Fruit fly (Drosophila melanogaster) whole organism, embryonic: ENCODE data around the gene pps.

Experiments
- Bgb ChIP-seq: fragments of 200-800 bp; sonication (Bioruptor generic); IDR thresholded peaks from 2 replicates; pipeline ENCODE4 v1.3.6; 2022; ENCODE audit warnings: missing biosample characterization, missing genetic modification characterization; ENCODE audit not compliant: partially characterized antibody
- CG10274 ChIP-seq: fragments of 200-800 bp; sonication (Bioruptor generic); optimal IDR thresholded peaks from 3 replicates; lab custom pipeline; 2017; ENCODE audit warnings: missing biosample characterization, mild to moderate bottlenecking, missing genetic modification characterization
- CG11456 ChIP-seq: fragments of 200-800 bp; sonication (Bioruptor generic); IDR thresholded peaks from 3 replicates; pipeline ENCODE4 v1.3.6; 2022; ENCODE audit warnings: missing biosample characterization, missing genetic modification characterization
- CG12942 ChIP-seq: fragments of 200-800 bp; sonication (Bioruptor generic); optimal IDR thresholded peaks from 3 replicates; lab custom pipeline; 2016; ENCODE audit warnings: missing biosample characterization, missing genetic modification characterization
- CG14667 ChIP-seq: fragments of 200-800 bp; sonication (Bioruptor generic); IDR thresholded peaks from 2 replicates; pipeline ENCODE4 v1.3.6; 2022; ENCODE audit warnings: missing biosample characterization, missing genetic modification characterization
- CG1529 ChIP-seq: fragments of 200-800 bp; sonication (Bioruptor generic); optimal IDR thresholded peaks from 3 replicates; lab custom pipeline; 2018; ENCODE audit warnings: missing biosample characterization, missing genetic modification characterization
- CG15601 ChIP-seq: fragments of 200-800 bp; sonication (Bioruptor generic); optimal IDR thresholded peaks from 3 replicates; lab custom pipeline; 2019; ENCODE audit warnings: missing biosample characterization, mild to moderate bottlenecking, missing genetic modification characterization, moderate library complexity
- CG15696 ChIP-seq: fragments of 200-800 bp; sonication (Bioruptor generic); optimal IDR thresholded peaks from 2 replicates; lab custom pipeline; 2019; ENCODE audit warnings: missing biosample characterization, mild to moderate bottlenecking, missing genetic modification characterization, moderate library complexity
- CG1792 ChIP-seq: fragments of 200-800 bp; sonication (Bioruptor generic); optimal IDR thresholded peaks from 2 replicates; lab custom pipeline; 2016; ENCODE audit warnings: missing biosample characterization, missing genetic modification characterization
- CG2116 ChIP-seq: fragments of 200-800 bp; sonication (Bioruptor generic); optimal IDR thresholded peaks from 3 replicates; lab custom pipeline; 2018; ENCODE audit warnings: missing biosample characterization, mild to moderate bottlenecking, missing genetic modification characterization
- CG2199 ChIP-seq: fragments of 200-800 bp; sonication (Bioruptor generic); IDR thresholded peaks from 3 replicates; pipeline ENCODE4 v1.3.6; 2022; ENCODE audit warnings: missing biosample characterization, missing genetic modification characterization
- CG31224 ChIP-seq: fragments of 200-800 bp; sonication (Bioruptor generic); IDR thresholded peaks from 2 replicates; pipeline ENCODE4 v1.3.6; 2022; ENCODE audit warnings: missing biosample characterization, missing genetic modification characterization
- CG31388 ChIP-seq: fragments of 200-800 bp; sonication (Bioruptor generic); optimal IDR thresholded peaks from 2 replicates; lab custom pipeline; 2016; ENCODE audit warnings: missing biosample characterization, missing genetic modification characterization
- CG34422 ChIP-seq: fragments of 200-800 bp; sonication (Bioruptor generic); IDR thresholded peaks from 3 replicates; pipeline ENCODE4 v1.3.6; 2022; ENCODE audit warnings: missing biosample characterization, missing genetic modification characterization
- CG3838 ChIP-seq: fragments of 200-800 bp; sonication (Bioruptor generic); optimal IDR thresholded peaks from 3 replicates; lab custom pipeline; 2016; ENCODE audit warnings: missing biosample characterization, missing genetic modification characterization
- CG4730 ChIP-seq: fragments of 200-800 bp; sonication (Bioruptor generic); IDR thresholded peaks from 2 replicates; pipeline ENCODE4 v1.3.6; 2022; ENCODE audit warnings: missing biosample characterization, missing genetic modification characterization
- CG6175 ChIP-seq: fragments of 200-800 bp; sonication (Bioruptor generic); IDR thresholded peaks from 3 replicates; pipeline ENCODE4 v1.3.6; 2022; ENCODE audit warnings: missing biosample characterization, missing genetic modification characterization
- CG7963 ChIP-seq: fragments of 200-800 bp; sonication (Bioruptor generic); IDR thresholded peaks from 3 replicates; pipeline ENCODE4 v1.3.6; 2022; ENCODE audit warnings: missing biosample characterization, missing genetic modification characterization; ENCODE audit not compliant: partially characterized antibody
- CG8290 ChIP-seq, 3 experiments: fragments of 200-800 bp; sonication (Bioruptor generic); optimal IDR thresholded peaks; 2 replicates each; lab custom pipeline; 2016 to 2019; ENCODE audit warnings: missing biosample characterization in 3 of 3, missing genetic modification characterization in 3 of 3, mild to moderate bottlenecking in 2 of 3, moderate library complexity in 1 of 3
- Dll ChIP-seq: fragments of 200-800 bp; sonication (Bioruptor generic); IDR thresholded peaks from 4 replicates; pipeline ENCODE4 v1.3.6; 2022; ENCODE audit warnings: missing biosample characterization, missing genetic modification characterization; ENCODE audit not compliant: partially characterized antibody
- Dp ChIP-seq: fragments of 200-800 bp; sonication (Bioruptor generic); optimal IDR thresholded peaks from 2 replicates; lab custom pipeline; 2018; ENCODE audit warnings: missing biosample characterization, mild to moderate bottlenecking, missing genetic modification characterization, moderate library complexity
- Drgx ChIP-seq: fragments of 200-800 bp; sonication (Bioruptor generic); IDR thresholded peaks from 2 replicates; pipeline ENCODE4 v1.3.6; 2022; ENCODE audit warnings: missing biosample characterization, missing genetic modification characterization
- Eip74EF ChIP-seq, 2 experiments: fragments of 200-800 bp in 1 of 2; fragments of >200 bp in 1 of 2; sonication (Bioruptor generic) in 1 of 2; optimal IDR thresholded peaks; 2 replicates each; lab custom pipeline; 2017 to 2019; ENCODE audit warnings: missing biosample characterization in 2 of 2, missing genetic modification characterization in 2 of 2, mild to moderate bottlenecking in 1 of 2, moderate library complexity in 1 of 2
- H2.0 ChIP-seq: fragments of 200-800 bp; sonication (Bioruptor generic); IDR thresholded peaks from 2 replicates; pipeline ENCODE4 v1.3.6; 2022; ENCODE audit warnings: missing biosample characterization, missing genetic modification characterization
- HLH4C ChIP-seq: fragments of 200-800 bp; sonication (Bioruptor generic); IDR thresholded peaks from 3 replicates; pipeline ENCODE4 v1.3.6; 2022; ENCODE audit warnings: missing biosample characterization, missing genetic modification characterization; ENCODE audit not compliant: partially characterized antibody
- Hr51 ChIP-seq, 2 experiments: fragments of 200-800 bp; sonication (Bioruptor generic); optimal IDR thresholded peaks; 2 replicates in 1 of 2; 3 replicates in 1 of 2; lab custom pipeline; 2016 to 2018; ENCODE audit warnings: missing biosample characterization in 2 of 2, missing genetic modification characterization in 2 of 2, mild to moderate bottlenecking in 1 of 2, moderate library complexity in 1 of 2
- Lim3 ChIP-seq: fragments of 200-800 bp; sonication (Bioruptor generic); IDR thresholded peaks from 2 replicates; pipeline ENCODE4 v1.3.6; 2022; ENCODE audit warnings: missing biosample characterization, missing genetic modification characterization
- Max ChIP-seq: fragments of 200-800 bp; sonication (Bioruptor generic); optimal IDR thresholded peaks from 2 replicates; lab custom pipeline; 2016; ENCODE audit warnings: missing biosample characterization, mild to moderate bottlenecking, missing genetic modification characterization
- Side ChIP-seq: fragments of 200-800 bp; sonication (Bioruptor generic); optimal IDR thresholded peaks from 2 replicates; lab custom pipeline; 2016; ENCODE audit warnings: missing biosample characterization, missing genetic modification characterization
- Spps ChIP-seq: fragments of 200-800 bp; sonication (Bioruptor generic); optimal IDR thresholded peaks from 2 replicates; lab custom pipeline; 2018; ENCODE audit warnings: missing biosample characterization, mild to moderate bottlenecking, missing genetic modification characterization
- br ChIP-seq: fragments of >200 bp; optimal IDR thresholded peaks from 2 replicates; lab custom pipeline; 2017
- chinmo ChIP-seq: fragments of 200-800 bp; sonication (Bioruptor generic); IDR thresholded peaks from 4 replicates; pipeline ENCODE4 v1.3.6; 2022; ENCODE audit warnings: missing biosample characterization, missing genetic modification characterization; ENCODE audit not compliant: partially characterized antibody
- da ChIP-seq: fragments of 200-800 bp; sonication (Bioruptor generic); optimal IDR thresholded peaks from 2 replicates; lab custom pipeline; 2016; ENCODE audit warnings: missing biosample characterization, missing genetic modification characterization
- dan ChIP-seq: fragments of 200-800 bp; sonication (Bioruptor generic); IDR thresholded peaks from 2 replicates; pipeline ENCODE4 v1.3.6; 2022; ENCODE audit warnings: missing biosample characterization, missing genetic modification characterization
- dmrt11E ChIP-seq: fragments of 200-800 bp; sonication (Bioruptor generic); optimal IDR thresholded peaks from 3 replicates; lab custom pipeline; 2018; ENCODE audit warnings: missing biosample characterization, mild to moderate bottlenecking, missing genetic modification characterization, moderate library complexity
- fd96Cb ChIP-seq: fragments of 200-800 bp; sonication (Bioruptor generic); optimal IDR thresholded peaks from 2 replicates; lab custom pipeline; 2018; ENCODE audit warnings: missing biosample characterization, mild to moderate bottlenecking, missing genetic modification characterization, moderate library complexity
- fru ChIP-seq: fragments of >200 bp; optimal IDR thresholded peaks from 2 replicates; lab custom pipeline; 2017
- gsb ChIP-seq: fragments of 200-800 bp; sonication (Bioruptor generic); IDR thresholded peaks from 2 replicates; pipeline ENCODE4 v1.3.6; 2022; ENCODE audit warnings: missing biosample characterization, missing genetic modification characterization
- her ChIP-seq: fragments of 200-800 bp; sonication (Bioruptor generic); optimal IDR thresholded peaks from 2 replicates; lab custom pipeline; 2016; ENCODE audit warnings: missing biosample characterization, missing genetic modification characterization
- kah ChIP-seq: fragments of 200-800 bp; sonication (Bioruptor generic); optimal IDR thresholded peaks from 2 replicates; lab custom pipeline; 2018; ENCODE audit warnings: missing biosample characterization, mild to moderate bottlenecking, missing genetic modification characterization
- mld ChIP-seq: fragments of 200-800 bp; sonication (Bioruptor generic); IDR thresholded peaks from 3 replicates; pipeline ENCODE4 v1.3.6; 2022; ENCODE audit warnings: missing biosample characterization, missing genetic modification characterization; ENCODE audit not compliant: partially characterized antibody
- onecut ChIP-seq: fragments of 200-800 bp; sonication (Bioruptor generic); IDR thresholded peaks from 2 replicates; pipeline ENCODE4 v1.3.6; 2022; ENCODE audit warnings: missing biosample characterization, missing genetic modification characterization
- org-1 ChIP-seq: fragments of 200-800 bp; sonication (Bioruptor generic); optimal IDR thresholded peaks from 2 replicates; lab custom pipeline; 2017; ENCODE audit warnings: missing biosample characterization, missing genetic modification characterization
- so ChIP-seq: fragments of 200-800 bp; sonication (Bioruptor generic); IDR thresholded peaks from 3 replicates; pipeline ENCODE4 v1.3.6; 2022; ENCODE audit warnings: missing biosample characterization, missing genetic modification characterization
- sug ChIP-seq: fragments of 200-800 bp; optimal IDR thresholded peaks from 2 replicates; lab custom pipeline; 2019; ENCODE audit warnings: missing biosample characterization, mild to moderate bottlenecking, missing genetic modification characterization, moderate library complexity
- tio ChIP-seq: fragments of 200-800 bp; sonication (Bioruptor generic); optimal IDR thresholded peaks from 2 replicates; lab custom pipeline; 2017; ENCODE audit warnings: missing biosample characterization, missing genetic modification characterization, inconsistent platforms
- trh ChIP-seq: fragments of 200-800 bp; sonication (Bioruptor generic); optimal IDR thresholded peaks from 2 replicates; lab custom pipeline; 2016; ENCODE audit warnings: missing biosample characterization, missing genetic modification characterization
- ttk ChIP-seq: fragments of 200-800 bp; sonication (Bioruptor generic); IDR thresholded peaks from 2 replicates; pipeline ENCODE4 v2.1.2; 2022; ENCODE audit warnings: missing biosample characterization, missing genetic modification characterization
- tup ChIP-seq: fragments of 200-800 bp; sonication (Bioruptor generic); optimal IDR thresholded peaks from 2 replicates; lab custom pipeline; 2016; ENCODE audit warnings: missing biosample characterization, mild to moderate bottlenecking, missing genetic modification characterization, moderate library complexity
- vfl ChIP-seq: fragments of 200-800 bp; sonication (Bioruptor generic); optimal IDR thresholded peaks from 2 replicates; lab custom pipeline; 2016; ENCODE audit warnings: missing biosample characterization, missing genetic modification characterization
- wdn ChIP-seq: fragments of 200-800 bp; sonication (Bioruptor generic); IDR thresholded peaks from 2 replicates; pipeline ENCODE4 v1.3.6; 2022; ENCODE audit warnings: missing biosample characterization, missing genetic modification characterization

Gene pps

dm6 chr3R:12448889-12449314 is 35.3 kb downstream of the pps start, which contains the start of gene CG18549 (continued):
- TF ChIP-seq CG31388 (GFP tag; lab: Kevin White, UChicago) (peak; percentile 99), mld (GFP tag; lab: Robert Waterston, UW) (no peak; the same call in 2 of the 3 replicates), wdn (GFP tag; lab: Robert Waterston, UW) (peak; percentile 99), da (GFP tag; lab: Kevin White, UChicago) (peak; percentile 97), dan (peak; percentile 97), CG14667 (GFP tag; lab: Robert Waterston, UW) (peak; percentile 99), Bgb (peak; percentile 82), CG2199 (GFP tag; lab: Robert Waterston, UW) (peak; percentile 100), CG34422 (peak; percentile 100), tio (GFP tag; lab: Kevin White, UChicago) (peak; percentile 99), Eip74EF (GFP tag; optimal IDR thresholded peaks at IDR 0.05; lab: Kevin White, UChicago) (peak in 1 of 2 experiments; percentile 100), dmrt11E (tag; lab: Kevin White, UChicago) (peak; percentile 100), Spps (tag; lab: Kevin White, UChicago) (peak; percentile 100), fru (no peak), ttk (GFP tag; lab: Robert Waterston, UW) (peak; percentile 100), chinmo (GFP tag; lab: Robert Waterston, UW) (peak; percentile 97), Dp (GFP tag; lab: Kevin White, UChicago) (peak; percentile 96), CG6175 (GFP tag; lab: Robert Waterston, UW) (peak; percentile 99), gsb (peak; percentile 100), vfl (GFP tag; lab: Kevin White, UChicago) (peak; percentile 99), Side (GFP tag; lab: Kevin White, UChicago) (peak; percentile 99), CG1792 (peak; percentile 99), tup (GFP tag; lab: Kevin White, UChicago) (peak; percentile 99), CG8290 (GFP tag; optimal IDR thresholded peaks at IDR 0.05; lab: Kevin White, UChicago) (peak; percentile 99), CG8290 (tag; optimal IDR thresholded peaks at IDR 0.05; lab: Kevin White, UChicago) (peak; percentile 95 to 99), CG12942 (GFP tag; lab: Kevin White, UChicago) (peak; percentile 99), Lim3 (GFP tag; lab: Robert Waterston, UW) (peak; percentile 99), Dll (peak; percentile 90), CG3838 (GFP tag; lab: Kevin White, UChicago) (peak; percentile 99), H2.0 (GFP tag; lab: Robert Waterston, UW) (peak; percentile 100), her (GFP tag; lab: Kevin White, UChicago) (peak; percentile 97), CG10274 (peak; percentile 98), CG4730 (peak; percentile 100), trh (peak; percentile 99), sug (tag; lab: Kevin White, UChicago) (peak; percentile 99), CG11456 (peak; percentile 100), kah (peak; percentile 99), org-1 (peak; percentile 99), so (GFP tag; lab: Robert Waterston, UW) (peak; percentile 100), CG7963 (GFP tag; lab: Robert Waterston, UW) (peak; percentile 73; the same call in 2 of the 3 replicates), CG31224 (GFP tag; lab: Robert Waterston, UW) (peak; percentile 98), br (lab: Kevin White, UChicago) (no peak), CG1529 (GFP tag; lab: Kevin White, UChicago) (peak; percentile 100), CG15696 (peak; percentile 99), fd96Cb (tag; lab: Kevin White, UChicago) (peak; percentile 100), onecut (GFP tag; lab: Robert Waterston, UW) (peak; percentile 100), Max (GFP tag; lab: Kevin White, UChicago) (peak; percentile 100), CG15601 (peak; percentile 99), Drgx (peak; percentile 100), HLH4C (peak; percentile 73), CG2116 (GFP tag; lab: Kevin White, UChicago) (peak; percentile 94), Hr51 (GFP tag; optimal IDR thresholded peaks at IDR 0.05; lab: Kevin White, UChicago) (peak; percentile 99 to 100)
